Worm (Caenorhabditis elegans) whole organism, L1 larva: Measurements from ENCODE around the gene cid-1.

Experiments
- C16A3.4 ChIP-seq: fragments of 150-350 bp; optimal IDR thresholded peaks from 2 replicates; lab custom pipeline; 2014; ENCODE audit warnings: missing biosample characterization, missing genetic modification characterization
- F16B12.6 ChIP-seq: fragments of 150-350 bp; optimal IDR thresholded peaks from 2 replicates; lab custom pipeline; 2014; ENCODE audit warnings: missing biosample characterization, missing genetic modification characterization
- Y116A8C.19 ChIP-seq: sonication (generic microtip); optimal IDR thresholded peaks from 2 replicates; lab custom pipeline; 2016; ENCODE audit warnings: missing compliant biosample characterization, missing genetic modification characterization, borderline replicate concordance
- aly-2 ChIP-seq: fragments of 150-350 bp; optimal IDR thresholded peaks from 2 replicates; lab custom pipeline; 2014; ENCODE audit warnings: missing biosample characterization, missing genetic modification characterization
- blmp-1 ChIP-seq: fragments of 150-350 bp; optimal IDR thresholded peaks from 2 replicates; lab custom pipeline; 2014; ENCODE audit warnings: missing biosample characterization, missing genetic modification characterization
- ceh-8 ChIP-seq: fragments of 200-800 bp; sonication (Bioruptor generic); optimal IDR thresholded peaks from 2 replicates; lab custom pipeline; 2018; ENCODE audit warnings: mild to moderate bottlenecking, missing genetic modification characterization, moderate library complexity, missing compliant biosample characterization
- ceh-88 ChIP-seq: fragments of 200-800 bp; sonication (Bioruptor generic); IDR thresholded peaks from 2 replicates; pipeline ENCODE4 v1.3.6; 2022; ENCODE audit warnings: missing genetic modification characterization, missing compliant biosample characterization
- dsc-1 ChIP-seq: sonication (generic microtip); optimal IDR thresholded peaks from 2 replicates; lab custom pipeline; 2016; ENCODE audit warnings: mild to moderate bottlenecking, missing genetic modification characterization, missing compliant biosample characterization
- efl-1 ChIP-seq, 4 experiments: fragments of 150-350 bp; optimal IDR thresholded peaks in 3 of 4; peaks in 1 of 4; 1 replicate in 1 of 4; 2 replicates in 3 of 4; lab custom pipeline; 2014; ENCODE audit warnings: missing biosample characterization in 2 of 4, missing genetic modification characterization in 2 of 4, missing genetic modification reagents in 2 of 4
- egl-13 ChIP-seq: sonication (generic microtip); optimal IDR thresholded peaks from 2 replicates; lab custom pipeline; 2016; ENCODE audit warnings: missing genotype, missing genetic modification reagents, missing genetic modification characterization, missing compliant biosample characterization
- egl-27 ChIP-seq, 2 experiments: fragments of 150-350 bp in 1 of 2; sonication (generic microtip); optimal IDR thresholded peaks; 3 replicates each; lab custom pipeline; 2017 to 2018; ENCODE audit warnings: missing biosample characterization in 2 of 2, missing genetic modification characterization in 2 of 2, missing genetic modification reagents in 2 of 2
- elt-2 ChIP-seq: sonication (generic microtip); optimal IDR thresholded peaks from 2 replicates; lab custom pipeline; 2016; ENCODE audit warnings: missing genetic modification characterization, mild to moderate bottlenecking, inconsistent platforms, missing compliant biosample characterization, missing genetic modification reagents
- elt-3 ChIP-seq, 6 experiments: fragments of 150-350 bp in 1 of 6; sonication (generic microtip); optimal IDR thresholded peaks; 2 replicates each; lab custom pipeline; 2017 to 2018; ENCODE audit warnings: missing biosample characterization in 6 of 6, missing genetic modification characterization in 6 of 6, inconsistent platforms in 1 of 6
- fkh-10 ChIP-seq: sonication (generic microtip); optimal IDR thresholded peaks from 2 replicates; lab custom pipeline; 2017; ENCODE audit warnings: missing biosample characterization, missing genetic modification reagents, missing genetic modification characterization
- fkh-4 ChIP-seq: sonication (generic microtip); optimal IDR thresholded peaks from 2 replicates; lab custom pipeline; 2016; ENCODE audit warnings: missing compliant biosample characterization, missing genetic modification characterization, borderline replicate concordance
- fos-1 ChIP-seq: fragments of 150-350 bp; optimal IDR thresholded peaks from 2 replicates; lab custom pipeline; 2014; ENCODE audit warnings: missing biosample characterization, missing genetic modification characterization
- hlh-17 ChIP-seq: fragments of 200-800 bp; sonication (Bioruptor generic); optimal IDR thresholded peaks from 2 replicates; lab custom pipeline; 2018; ENCODE audit warnings: missing genetic modification characterization, mild to moderate bottlenecking, missing compliant biosample characterization, moderate library complexity, borderline replicate concordance
- irx-1 ChIP-seq: sonication (generic microtip); optimal IDR thresholded peaks from 2 replicates; lab custom pipeline; 2016; ENCODE audit warnings: missing genetic modification characterization, missing compliant biosample characterization
- lin-14 ChIP-seq: fragments of 200-800 bp; sonication (Bioruptor generic); optimal IDR thresholded peaks from 2 replicates; lab custom pipeline; 2018; ENCODE audit warnings: mild to moderate bottlenecking, missing genetic modification characterization, moderate library complexity, missing compliant biosample characterization
- lin-35 ChIP-seq, 2 experiments: fragments of 150-350 bp; optimal IDR thresholded peaks; 2 replicates each; lab custom pipeline; 2014; ENCODE audit warnings: missing biosample characterization in 2 of 2, missing genetic modification characterization in 2 of 2, missing genetic modification reagents in 2 of 2
- lir-3 ChIP-seq: sonication (generic microtip); optimal IDR thresholded peaks from 2 replicates; lab custom pipeline; 2016; ENCODE audit warnings: mild to moderate bottlenecking, missing genetic modification characterization, moderate library complexity, missing compliant biosample characterization; ENCODE audit not compliant: poor library complexity
- lsy-2 ChIP-seq, 2 experiments: fragments of 150-350 bp; optimal IDR thresholded peaks; 2 replicates each; lab custom pipeline; 2014; ENCODE audit warnings: missing biosample characterization in 2 of 2, missing genetic modification characterization in 2 of 2
- mdl-1 ChIP-seq, 2 experiments: fragments of 150-350 bp; optimal IDR thresholded peaks; 2 replicates each; lab custom pipeline; 2014 to 2017; ENCODE audit warnings: missing biosample characterization in 2 of 2, missing genetic modification characterization in 2 of 2, inconsistent platforms in 1 of 2
- mef-2 ChIP-seq: fragments of 150-350 bp; optimal IDR thresholded peaks from 2 replicates; lab custom pipeline; 2014; ENCODE audit warnings: missing biosample characterization, missing genetic modification characterization
- mep-1 ChIP-seq: fragments of 150-350 bp; optimal IDR thresholded peaks from 2 replicates; lab custom pipeline; 2014; ENCODE audit warnings: missing biosample characterization, missing genetic modification characterization
- nhr-11 ChIP-seq: fragments of 150-350 bp; optimal IDR thresholded peaks from 2 replicates; lab custom pipeline; 2014; ENCODE audit warnings: missing biosample characterization, missing genetic modification characterization
- nhr-20 ChIP-seq: sonication (generic microtip); optimal IDR thresholded peaks from 2 replicates; lab custom pipeline; 2016; ENCODE audit warnings: mild to moderate bottlenecking, missing genetic modification characterization, missing compliant biosample characterization
- nhr-71 ChIP-seq: sonication (generic microtip); optimal IDR thresholded peaks from 2 replicates; lab custom pipeline; 2016; ENCODE audit warnings: mild to moderate bottlenecking, missing genetic modification characterization, moderate library complexity, missing compliant biosample characterization
- nhr-76 ChIP-seq: sonication (generic microtip); optimal IDR thresholded peaks from 2 replicates; lab custom pipeline; 2017; ENCODE audit warnings: missing biosample characterization, missing genetic modification characterization
- nhr-77 ChIP-seq: fragments of 150-350 bp; optimal IDR thresholded peaks from 2 replicates; lab custom pipeline; 2014; ENCODE audit warnings: missing biosample characterization, missing genetic modification characterization
- nhr-84 ChIP-seq: sonication (generic microtip); optimal IDR thresholded peaks from 2 replicates; lab custom pipeline; 2017; ENCODE audit warnings: missing biosample characterization, missing genetic modification characterization
- nhr-85 ChIP-seq: sonication (generic microtip); peaks from one replicate; lab custom pipeline; 2016; ENCODE audit warnings: missing genetic modification characterization, inconsistent platforms, missing compliant biosample characterization
- pax-3 ChIP-seq: fragments of 200-800 bp; sonication (Bioruptor generic); optimal IDR thresholded peaks from 2 replicates; lab custom pipeline; 2018; ENCODE audit warnings: mild to moderate bottlenecking, missing genetic modification characterization, moderate library complexity, missing compliant biosample characterization
- rnt-1 ChIP-seq: sonication (generic microtip); optimal IDR thresholded peaks from 2 replicates; lab custom pipeline; 2016; ENCODE audit warnings: mild to moderate bottlenecking, missing genetic modification characterization, moderate library complexity, missing compliant biosample characterization
- sup-37 ChIP-seq: fragments of 200-800 bp; sonication (Bioruptor generic); optimal IDR thresholded peaks from 2 replicates; lab custom pipeline; 2018; ENCODE audit warnings: mild to moderate bottlenecking, missing genetic modification characterization, missing compliant biosample characterization
- tbx-2 ChIP-seq: sonication (generic microtip); optimal IDR thresholded peaks from 2 replicates; lab custom pipeline; 2016; ENCODE audit warnings: missing genetic modification characterization, missing compliant biosample characterization
- unc-130 ChIP-seq: fragments of 150-350 bp; optimal IDR thresholded peaks from 2 replicates; lab custom pipeline; 2017; ENCODE audit warnings: missing biosample characterization, missing genetic modification characterization, inconsistent platforms
- unc-62 ChIP-seq: fragments of 150-350 bp; optimal IDR thresholded peaks from 2 replicates; lab custom pipeline; 2014; ENCODE audit warnings: missing biosample characterization, missing genetic modification reagents, missing genetic modification characterization
- unc-86 ChIP-seq: sonication (generic microtip); optimal IDR thresholded peaks from 2 replicates; lab custom pipeline; 2016; ENCODE audit warnings: missing genetic modification characterization, missing compliant biosample characterization
- unc-98 ChIP-seq: fragments of 200-800 bp; sonication (Bioruptor generic); IDR thresholded peaks from 2 replicates; pipeline ENCODE4 v1.3.6; 2022; ENCODE audit warnings: missing genetic modification characterization, missing compliant biosample characterization
- zip-4 ChIP-seq: fragments of 200-800 bp; sonication (Bioruptor generic); optimal IDR thresholded peaks from 2 replicates; lab custom pipeline; 2018; ENCODE audit warnings: mild to moderate bottlenecking, missing genetic modification characterization, moderate library complexity, missing compliant biosample characterization
- ztf-4 ChIP-seq: fragments of 150-350 bp; optimal IDR thresholded peaks from 2 replicates; lab custom pipeline; 2014; ENCODE audit warnings: missing biosample characterization, missing genetic modification characterization

cid-1 gene

ce11 chrIII:5141935-5142334 lies 31.8 kb upstream of the cid-1 start (continued):
- TF ChIP-seq lsy-2 (tag; optimal IDR thresholded peaks at IDR 0.05; lab: Kevin White, UChicago) = no peak
- no peak for TF ChIP-seq rnt-1 (tag; lab: Kevin White, UChicago)
- no peak for TF ChIP-seq egl-27 (tag; optimal IDR thresholded peaks at IDR 0.05; lab: Kevin White, UChicago)
- TF ChIP-seq elt-3 (tag; optimal IDR thresholded peaks at IDR 0.05; lab: Kevin White, UChicago) = peak in 1 of 6 experiments; percentile 28
- TF ChIP-seq lir-3 = no peak
- no peak for TF ChIP-seq fkh-10 (GFP tag; lab: Kevin White, UChicago)
- TF ChIP-seq irx-1 = no peak
- TF ChIP-seq nhr-77 (tag; lab: Kevin White, UChicago) = no peak
- TF ChIP-seq elt-2 (tag; lab: Kevin White, UChicago) = no peak
- TF ChIP-seq ceh-88 (GFP tag; lab: Robert Waterston, UW) = no peak
- no peak for TF ChIP-seq hlh-17 (GFP tag; lab: Kevin White, UChicago)
- TF ChIP-seq zip-4 (GFP tag; lab: Kevin White, UChicago) = no peak
- no peak for TF ChIP-seq nhr-84 (tag; lab: Kevin White, UChicago)
- no peak for TF ChIP-seq C16A3.4
- TF ChIP-seq mef-2 = no peak
- no peak for TF ChIP-seq egl-13
- TF ChIP-seq lin-35 (GFP tag; optimal IDR thresholded peaks at IDR 0.05; lab: Kevin White, UChicago) = peak in 1 of 2 experiments; percentile 30
- no peak for TF ChIP-seq Y116A8C.19 (tag; lab: Kevin White, UChicago)
- peak; percentile 17 for TF ChIP-seq blmp-1 (tag; lab: Kevin White, UChicago)
- TF ChIP-seq unc-62 (GFP tag; lab: Kevin White, UChicago) = no peak
- TF ChIP-seq mep-1 (tag; lab: Kevin White, UChicago) = no peak
- TF ChIP-seq, all 84 proteins: peak for 13

ce11 chrIII:5143520-5143919 lies 30.2 kb upstream of the cid-1 start:
- TF ChIP-seq sup-37 (GFP tag; lab: Kevin White, UChicago) = no peak
- TF ChIP-seq unc-98 (GFP tag; lab: Robert Waterston, UW) = no peak
- no peak for TF ChIP-seq ceh-8 (GFP tag; lab: Kevin White, UChicago)
- no peak for TF ChIP-seq lin-14 (GFP tag; lab: Kevin White, UChicago)
- TF ChIP-seq unc-86 (tag; lab: Kevin White, UChicago) = no peak
- TF ChIP-seq dsc-1 (tag; lab: Kevin White, UChicago) = no peak
- no peak for TF ChIP-seq unc-130 (tag; lab: Kevin White, UChicago)
- no peak for TF ChIP-seq mdl-1 (tag; optimal IDR thresholded peaks at IDR 0.05; lab: Kevin White, UChicago)
- TF ChIP-seq zip-4 (GFP tag; lab: Kevin White, UChicago) = no peak
- no peak for TF ChIP-seq nhr-11

ce11 chrIII:5144169-5144568 lies 29.6 kb upstream of the cid-1 start:
- TF ChIP-seq nhr-85 (tag; lab: Kevin White, UChicago) = peak; percentile 68
- peak; percentile 89 for TF ChIP-seq tbx-2 (tag; lab: Kevin White, UChicago)
- TF ChIP-seq nhr-20 (tag; lab: Kevin White, UChicago) = peak; percentile 4
- TF ChIP-seq lin-14 (GFP tag; lab: Kevin White, UChicago) = peak; percentile 25
- no peak for TF ChIP-seq efl-1 (optimal IDR thresholded peaks at IDR 0.05; lab: Kevin White, UChicago)
- TF ChIP-seq efl-1 (GFP tag; optimal IDR thresholded peaks at IDR 0.05 in 1 of 2; lab: Kevin White, UChicago) = peak in 1 of 2 experiments; percentile 36
- TF ChIP-seq fkh-4 = no peak
- no peak for TF ChIP-seq fos-1
- peak; percentile 3 for TF ChIP-seq nhr-71 (tag; lab: Kevin White, UChicago)

ce11 chrIII:5145874-5146273 lies 27.8 kb upstream of the cid-1 start:
- TF ChIP-seq F16B12.6 (tag; lab: Kevin White, UChicago) = no peak
- no peak for TF ChIP-seq nhr-76 (tag; lab: Kevin White, UChicago)
- no peak for TF ChIP-seq nhr-85 (tag; lab: Kevin White, UChicago)
- TF ChIP-seq blmp-1 (tag; lab: Kevin White, UChicago) = no peak
- no peak for TF ChIP-seq efl-1 (optimal IDR thresholded peaks at IDR 0.05; lab: Kevin White, UChicago)
- TF ChIP-seq efl-1 (GFP tag; optimal IDR thresholded peaks at IDR 0.05 in 1 of 2; lab: Kevin White, UChicago) = peak in 1 of 2 experiments; percentile 92
- TF ChIP-seq aly-2 = no peak
- TF ChIP-seq ztf-4 (tag; lab: Kevin White, UChicago) = no peak
- TF ChIP-seq elt-2 (tag; lab: Kevin White, UChicago) = peak; percentile 11
- no peak for TF ChIP-seq rnt-1 (tag; lab: Kevin White, UChicago)
- no peak for TF ChIP-seq pax-3 (tag; lab: Kevin White, UChicago)
- TF ChIP-seq, all 84 proteins: peak for 2
